Worm (Caenorhabditis elegans): ENCODE measurements around the gene lst-5.

Gene lst-5

DNA sequence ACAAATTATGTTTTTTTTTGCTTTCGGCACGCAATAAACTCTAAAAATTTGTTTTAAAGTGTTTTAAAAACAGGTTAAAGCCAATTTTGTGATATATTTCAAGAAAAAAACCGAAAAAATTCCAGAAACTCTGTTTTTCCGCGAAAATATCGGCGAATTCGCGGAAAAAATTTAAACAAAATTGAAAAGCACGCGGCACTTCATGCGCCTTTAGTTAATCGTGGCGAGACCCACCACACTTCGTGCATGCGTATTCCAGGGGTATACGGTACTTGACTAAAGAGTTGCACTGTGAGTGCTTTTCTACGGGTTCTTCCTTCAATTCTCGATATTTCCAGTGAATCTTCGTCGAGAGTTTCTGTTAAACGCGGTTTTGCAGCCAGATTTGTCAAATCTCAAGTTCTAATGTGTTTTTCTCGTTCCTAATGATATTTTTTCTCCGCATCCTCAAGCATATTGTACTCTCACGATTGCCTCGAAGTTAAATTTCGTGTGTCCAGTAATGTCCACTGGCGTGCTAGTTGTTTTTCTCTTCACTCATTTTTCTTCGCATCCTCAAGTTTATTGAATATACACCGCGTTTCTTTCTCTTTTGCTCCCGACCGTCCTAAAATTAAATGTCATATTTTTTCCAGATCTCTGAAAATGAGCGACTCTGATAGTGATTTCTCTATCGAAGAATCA, 15.1 kb downstream of the lst-5 start, which contains the start of gene cin-4:
Gene cin-4 (plus strand): TSS at position 634 of the 684 bp plus-strand sequence.
- no peak for TF ChIP-seq lsy-2 (tag; optimal IDR thresholded peaks at IDR 0.05)
- TF ChIP-seq nhr-20 (tag; optimal IDR thresholded peaks at IDR 0.05) = no peak
- no peak for TF ChIP-seq efl-3 (GFP tag; optimal IDR thresholded peaks at IDR 0.05)
- no peak for TF ChIP-seq C34B4.2 (tag; optimal IDR thresholded peaks at IDR 0.05)
- no peak for TF ChIP-seq fkh-8 (tag; optimal IDR thresholded peaks at IDR 0.05)
- TF ChIP-seq ztf-11 (tag; optimal IDR thresholded peaks at IDR 0.05) = no peak
- TF ChIP-seq mab-9 (GFP tag; IDR thresholded peaks at IDR 0.05) = no peak

DNA sequence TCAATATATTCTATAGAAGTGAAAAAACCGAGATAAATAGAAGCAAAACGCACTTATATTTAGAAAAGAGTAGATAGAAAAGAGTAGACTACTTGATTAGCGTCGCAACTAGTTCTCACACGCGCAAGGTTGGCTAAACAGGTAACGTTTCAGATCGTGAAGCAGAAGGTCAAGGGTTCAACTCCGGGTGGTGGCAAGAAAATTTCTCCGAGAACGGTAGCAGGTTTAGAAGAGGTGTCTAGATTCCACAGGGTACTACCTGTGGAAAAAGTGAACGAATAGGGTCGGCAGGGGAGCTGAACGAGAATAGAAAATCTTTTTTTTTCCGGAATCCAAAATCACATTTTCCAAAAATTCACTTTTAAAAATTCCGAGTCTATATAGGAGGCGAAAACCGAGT, 19.4 kb downstream of the lst-5 start:
- TF ChIP-seq grh-1 (GFP tag; IDR thresholded peaks at IDR 0.05) (0 out of 2 replicates have a peak, but pooled peaks have one; percentile 9), nhr-90 (tag; optimal IDR thresholded peaks at IDR 0.05; ENCODE audit: poor library complexity) (peak; percentile 32), nhr-19 (GFP tag; conservative IDR thresholded peaks at IDR 0.05) (peak; percentile 57), nhr-47 (tag; optimal IDR thresholded peaks at IDR 0.05) (peak; percentile 29)

DNA sequence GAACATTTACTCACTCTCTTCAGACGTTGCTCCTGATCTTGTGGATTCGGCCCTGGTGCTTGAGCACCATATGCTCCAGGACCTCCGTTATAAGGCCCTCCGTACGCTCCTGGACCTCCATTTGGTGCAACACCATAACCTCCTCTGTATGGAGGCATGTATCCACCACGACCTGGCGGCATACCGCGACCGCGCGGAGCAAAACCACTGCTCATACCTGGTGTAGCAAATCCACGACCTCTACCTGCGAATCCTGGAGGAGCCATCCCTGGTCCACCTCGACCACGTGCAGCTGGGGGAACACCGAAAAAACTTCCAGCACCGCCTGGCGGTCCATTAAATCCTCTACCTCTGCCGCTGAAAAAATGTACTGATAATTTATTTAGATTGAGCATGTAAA, 26.8 kb downstream of the lst-5 start:
- TF ChIP-seq efl-1 (optimal IDR thresholded peaks at IDR 0.05) (no peak), efl-1 (GFP tag; optimal IDR thresholded peaks at IDR 0.05 in 1 of 2) (peak in 1 of 2 experiments; percentile 59), lir-3 (tag; optimal IDR thresholded peaks at IDR 0.05; ENCODE audit: poor library complexity) (no peak)

DNA sequence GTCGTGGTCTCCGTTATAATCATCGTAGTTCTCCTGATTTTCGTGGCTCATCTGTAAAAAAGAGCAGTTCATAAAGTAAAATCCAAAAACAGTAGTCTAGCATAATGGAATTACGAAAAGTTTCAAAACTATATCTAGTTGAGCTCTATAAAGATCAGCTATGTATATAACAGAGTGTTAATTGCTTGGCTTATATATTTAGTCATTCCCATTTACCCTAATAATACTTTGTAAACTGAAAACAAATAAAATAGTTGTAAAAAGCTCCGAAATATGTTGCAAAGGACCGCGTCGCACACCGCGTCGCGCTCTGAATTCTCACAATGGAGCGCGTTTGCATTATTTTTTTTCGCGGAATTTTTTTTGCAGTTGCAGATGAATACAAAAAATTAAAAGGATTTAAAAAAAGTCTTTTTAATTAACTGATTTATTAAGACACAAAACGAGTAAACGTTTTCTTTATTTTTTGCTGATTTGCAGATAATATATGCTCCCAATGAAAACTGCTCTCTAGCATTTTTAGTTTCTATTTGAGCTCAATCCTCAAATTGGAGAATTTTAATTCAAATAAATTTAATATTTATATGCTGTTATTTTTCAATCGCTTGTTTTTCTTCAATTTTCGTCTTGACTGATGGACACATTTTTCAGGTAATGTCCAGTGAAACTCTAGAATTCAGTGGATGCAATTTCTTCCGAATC, 27.5 kb downstream of the lst-5 start, which contains the start of the genes tcer-1 and ZK1127.5:
Gene tcer-1 (minus strand): TSS at position 51 of the 702 bp plus-strand sequence.
Gene ZK1127.5 (plus strand): TSS at position 652 of the 702 bp plus-strand sequence.
- TF ChIP-seq mef-2 (tag; optimal IDR thresholded peaks at IDR 0.05) = no peak
- TF ChIP-seq tlp-1 (tag; optimal IDR thresholded peaks at IDR 0.05) = no peak
- TF ChIP-seq hpl-2 (GFP tag; optimal IDR thresholded peaks at IDR 0.05) = no peak
- peak; percentile 1 for TF ChIP-seq nhr-237 (tag; optimal IDR thresholded peaks at IDR 0.05)
- no peak for TF ChIP-seq unc-62 (GFP tag; optimal IDR thresholded peaks at IDR 0.05)
- TF ChIP-seq nhr-28 (tag; optimal IDR thresholded peaks at IDR 0.05) = no peak
- no peak for TF ChIP-seq elt-2 (tag; optimal IDR thresholded peaks at IDR 0.05)
- TF ChIP-seq ztf-4 (tag; optimal IDR thresholded peaks at IDR 0.05) = no peak
- peak; percentile 44 for TF ChIP-seq dsc-1 (tag; optimal IDR thresholded peaks at IDR 0.05)
- TF ChIP-seq isw-1 (GFP tag; IDR thresholded peaks at IDR 0.05) = no peak
- no peak for TF ChIP-seq fos-1 (tag; optimal IDR thresholded peaks at IDR 0.05)
- TF ChIP-seq hlh-4 (tag; optimal IDR thresholded peaks at IDR 0.05) = no peak
- TF ChIP-seq nhr-19 (GFP tag; conservative IDR thresholded peaks at IDR 0.05) = peak; percentile 24; the same call in 1 of the 2 replicates
- peak; percentile 2 for TF ChIP-seq lin-13 (GFP tag; optimal IDR thresholded peaks at IDR 0.05)
- no peak for TF ChIP-seq sup-37 (GFP tag; optimal IDR thresholded peaks at IDR 0.05)
- no peak for TF ChIP-seq nhr-76 (tag; optimal IDR thresholded peaks at IDR 0.05)
- TF ChIP-seq aly-2 (tag; optimal IDR thresholded peaks at IDR 0.05) = no peak
- TF ChIP-seq nhr-71 (tag; optimal IDR thresholded peaks at IDR 0.05) = peak; percentile 50
- no peak for TF ChIP-seq vab-15 (tag; optimal IDR thresholded peaks at IDR 0.05)
- peak; percentile 54 for TF ChIP-seq swsn-7 (tag; optimal IDR thresholded peaks at IDR 0.05)
- no peak for TF ChIP-seq C04F5.9 (tag; optimal IDR thresholded peaks at IDR 0.05)
- no peak for TF ChIP-seq grh-1 (GFP tag; IDR thresholded peaks at IDR 0.05)
- TF ChIP-seq ceh-82 (tag; optimal IDR thresholded peaks at IDR 0.05) = peak; percentile 26 to 70 (median 39)
- no peak for TF ChIP-seq mdl-1 (tag; optimal IDR thresholded peaks at IDR 0.05)
- TF ChIP-seq nhr-47 (tag; optimal IDR thresholded peaks at IDR 0.05) = peak; percentile 56
- TF ChIP-seq lin-35 (GFP tag; optimal IDR thresholded peaks at IDR 0.05) = peak; percentile 58 to 82
- TF ChIP-seq blmp-1 (tag; optimal IDR thresholded peaks at IDR 0.05) = peak; percentile 57
- peak; percentile 66 for TF ChIP-seq C16A3.4 (tag; optimal IDR thresholded peaks at IDR 0.05)
- TF ChIP-seq egl-27 (tag; optimal IDR thresholded peaks at IDR 0.05) = no peak
- TF ChIP-seq skn-1 (tag; optimal IDR thresholded peaks at IDR 0.05) = peak; percentile 43
- TF ChIP-seq ets-5 (GFP tag; IDR thresholded peaks at IDR 0.05) = no peak
- TF ChIP-seq rnt-1 (tag; optimal IDR thresholded peaks at IDR 0.05) = peak; percentile 44
- TF ChIP-seq xbp-1 (tag; optimal IDR thresholded peaks at IDR 0.05) = peak; percentile 42
- no peak for TF ChIP-seq zag-1 (tag; optimal IDR thresholded peaks at IDR 0.05)
- TF ChIP-seq sox-4 (tag; optimal IDR thresholded peaks at IDR 0.05) = no peak
